Worm (Caenorhabditis elegans) whole organism, dauer: Measurements from ENCODE around the gene lpr-7.

Source experiments
- unc-62 ChIP-seq: sonication (generic microtip); optimal IDR thresholded peaks from 2 replicates; lab custom pipeline; 2017; ENCODE audit warnings: missing biosample characterization, missing genetic modification reagents, missing genetic modification characterization

lpr-7 gene

DNA sequence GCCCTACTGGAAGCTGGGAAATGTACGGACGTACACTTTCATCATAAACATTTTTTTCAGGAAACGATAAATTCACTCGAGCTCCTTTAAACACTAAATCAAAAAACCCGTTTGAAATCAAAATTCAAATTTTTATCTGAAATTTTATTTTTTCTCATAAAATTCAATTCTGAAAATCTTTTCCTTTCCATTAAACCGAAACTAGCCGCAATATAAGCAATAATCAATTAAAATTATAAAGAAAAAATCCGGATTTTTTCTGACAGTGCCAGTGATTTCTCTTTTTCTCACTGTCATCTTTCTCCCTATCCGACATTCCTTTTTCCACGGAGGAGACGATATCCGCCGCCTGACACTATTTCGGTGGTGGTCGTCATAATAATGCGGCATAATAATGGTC lies at the start of gene lpr-7:
Gene lpr-7, plus strand, starts transcription at position 301 of the 400 bp plus-strand sequence.
- TF ChIP-seq unc-62 (GFP tag; lab: Kevin White, UChicago): no peak

DNA sequence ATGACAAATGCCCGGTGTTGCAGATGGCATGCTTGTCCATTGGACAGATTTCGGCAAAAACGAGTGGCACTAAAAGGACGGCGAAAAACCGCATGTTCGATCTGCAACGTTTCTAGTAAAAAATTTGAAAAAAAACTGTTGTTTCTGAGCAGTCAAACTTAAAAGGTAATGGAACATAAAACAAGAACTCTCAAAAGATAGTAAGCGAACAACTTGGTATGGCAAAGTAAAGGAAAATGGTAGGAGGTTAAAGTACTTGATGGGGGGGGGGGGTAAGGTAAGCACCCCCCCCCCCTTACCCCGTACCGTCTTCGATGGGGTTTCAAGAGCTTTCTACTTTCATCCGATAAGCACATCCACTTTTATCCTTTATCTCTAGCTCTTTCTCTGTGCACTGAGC lies 47.6 kb upstream of the lpr-7 start, which contains the start of gene F13C5.5:
Gene F13C5.5, minus strand, starts transcription at position 101 of the 400 bp plus-strand sequence.
- no peak for TF ChIP-seq unc-62 (GFP tag; lab: Kevin White, UChicago)

DNA sequence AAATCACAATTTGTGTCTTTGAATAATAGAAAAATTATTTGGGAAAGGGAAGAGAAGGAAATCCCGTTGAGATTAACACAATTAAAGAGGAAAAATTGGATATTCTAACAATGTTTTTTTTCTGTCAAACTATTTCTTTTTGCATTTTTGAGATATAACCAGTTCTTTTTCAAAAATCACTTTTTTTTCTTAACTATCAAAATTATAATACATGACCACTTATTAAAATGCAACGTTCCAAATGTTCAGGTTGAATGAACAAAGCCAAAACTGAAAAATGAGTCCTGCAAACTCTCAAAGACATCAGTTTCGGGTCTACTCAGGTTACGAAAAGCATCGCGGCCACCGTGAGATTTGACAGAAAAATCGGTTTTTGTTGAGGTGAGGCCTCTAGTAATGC lies 46.4 kb upstream of the lpr-7 start:
- no peak for TF ChIP-seq unc-62 (GFP tag; lab: Kevin White, UChicago)

DNA sequence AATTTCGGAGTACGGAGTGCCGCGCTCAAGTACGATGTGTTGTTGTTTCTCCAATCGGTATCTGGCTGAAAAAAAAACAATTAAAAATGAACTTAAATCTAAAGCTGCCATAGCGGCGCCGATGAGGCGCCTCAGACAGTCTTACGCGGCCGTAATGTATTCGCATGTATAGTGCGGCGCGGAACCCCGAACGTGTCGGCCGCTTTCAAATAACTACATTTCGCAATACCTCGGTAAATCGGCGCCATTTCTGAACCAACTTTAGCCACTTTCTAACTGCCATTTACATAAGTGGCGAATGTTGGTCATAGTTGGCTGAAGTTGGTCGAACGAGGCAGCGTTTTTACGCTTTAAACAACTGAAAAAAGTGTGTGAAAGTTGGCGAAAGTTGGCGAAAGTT lies 43.2 kb upstream of the lpr-7 start:
- TF ChIP-seq unc-62 (GFP tag; lab: Kevin White, UChicago): no peak

DNA sequence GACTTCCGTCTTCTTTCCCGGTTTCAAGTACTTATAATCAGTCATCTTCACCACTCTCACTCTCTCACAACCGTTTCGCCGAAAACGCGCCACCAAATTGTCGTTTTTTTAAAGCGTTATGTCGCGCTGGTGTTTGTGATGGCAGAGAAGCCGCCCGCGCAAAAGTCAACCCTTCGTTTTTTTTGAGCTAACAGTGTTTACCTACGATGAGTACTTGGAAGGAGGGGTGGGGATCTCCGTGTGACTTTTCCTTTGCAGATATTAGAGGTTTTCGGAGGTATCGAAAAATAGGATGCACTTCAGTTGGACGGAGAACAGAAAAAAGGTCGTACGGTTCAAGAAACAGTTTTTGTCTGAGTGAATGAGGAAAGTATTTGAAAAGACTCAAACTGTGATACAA lies 38.3 kb upstream of the lpr-7 start:
- no peak for TF ChIP-seq unc-62 (GFP tag; lab: Kevin White, UChicago)

DNA sequence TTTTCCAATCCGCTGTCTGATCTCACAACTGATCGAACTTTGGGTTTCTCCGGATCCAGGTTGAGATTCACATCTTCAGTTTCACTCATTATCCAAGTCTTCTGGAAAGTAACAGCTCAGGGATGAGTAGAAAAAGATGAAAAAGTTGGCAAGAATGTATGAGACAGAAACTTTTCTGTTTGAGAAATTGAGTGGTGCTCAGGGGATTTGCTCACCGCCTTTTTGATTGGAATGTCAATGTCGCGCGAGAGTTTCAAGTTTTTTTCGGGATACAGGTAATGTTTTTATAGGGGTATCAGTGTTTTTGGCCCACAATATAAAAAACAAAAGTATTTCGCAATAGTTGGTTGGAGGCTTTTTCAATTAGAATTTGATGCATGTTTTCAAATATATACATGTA lies 34.8 kb upstream of the lpr-7 start, which contains the start of gene unc-96:
Gene unc-96, minus strand, starts transcription at position 101 of the 400 bp plus-strand sequence.
- no peak for TF ChIP-seq unc-62 (GFP tag; lab: Kevin White, UChicago)

DNA sequence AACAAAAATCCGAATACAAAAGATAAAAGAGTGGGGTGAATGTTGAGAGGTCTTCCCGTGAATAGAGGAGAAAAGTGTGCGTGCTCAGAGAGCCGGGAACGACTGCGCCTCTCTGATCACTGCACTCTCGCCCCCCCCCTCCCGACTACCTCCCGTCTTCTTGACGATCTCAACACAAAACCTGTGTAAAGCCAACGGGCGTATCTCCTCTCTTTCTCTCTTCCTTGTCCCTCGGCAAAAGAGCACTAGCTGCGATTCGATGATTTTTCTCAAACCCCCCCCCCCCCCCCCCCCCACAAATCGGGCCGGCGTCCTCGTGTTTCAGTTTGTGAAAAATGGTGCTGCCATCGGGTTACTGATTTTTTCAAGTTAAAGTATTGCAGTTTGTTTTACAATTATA lies 34.3 kb upstream of the lpr-7 start:
- no peak for TF ChIP-seq unc-62 (GFP tag; lab: Kevin White, UChicago)

DNA sequence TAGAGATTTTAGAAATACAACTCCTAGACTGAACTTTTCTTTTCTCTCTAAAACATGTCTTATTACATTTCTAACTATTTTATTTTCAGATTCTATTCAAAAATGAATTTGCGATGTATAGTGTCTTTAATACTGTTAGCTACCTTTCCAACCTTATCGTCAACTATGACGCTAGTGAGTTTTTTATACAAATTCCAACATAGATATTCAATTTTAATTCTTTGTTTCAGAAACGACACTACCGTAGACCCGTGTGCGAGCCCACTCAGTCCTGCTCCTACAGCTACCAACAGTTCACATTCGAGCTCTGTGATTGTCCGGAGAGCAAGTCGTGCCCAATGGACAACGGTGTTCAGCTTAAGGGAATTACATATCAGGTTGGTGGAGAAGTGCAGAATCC lies 26.9 kb upstream of the lpr-7 start, which contains the start of gene M6.4:
Gene M6.4, plus strand, starts transcription at position 55 of the 400 bp plus-strand sequence.
- TF ChIP-seq unc-62 (GFP tag; lab: Kevin White, UChicago): no peak

DNA sequence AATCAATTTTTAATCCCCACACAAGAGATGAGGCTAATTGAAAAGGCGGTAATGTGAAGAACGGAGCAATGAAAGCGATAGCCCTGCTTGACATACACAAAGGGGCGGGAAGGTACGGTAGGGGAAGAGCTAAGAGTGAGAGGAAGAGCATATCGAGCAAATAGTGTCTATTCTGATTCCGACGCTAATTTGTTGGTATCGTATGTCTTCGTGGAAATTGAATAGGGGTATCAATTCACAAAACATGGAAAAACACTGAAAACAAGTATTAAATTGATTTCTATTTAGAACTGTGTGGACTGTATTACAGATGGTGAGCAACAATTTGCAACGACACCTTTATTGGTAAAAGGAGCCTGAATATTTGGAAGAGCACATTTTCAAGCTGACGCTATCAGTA lies 19.1 kb upstream of the lpr-7 start, which contains the start of gene pha-2:
Gene pha-2, minus strand, starts transcription at position 101 of the 400 bp plus-strand sequence.
- no peak for TF ChIP-seq unc-62 (GFP tag; lab: Kevin White, UChicago)

DNA sequence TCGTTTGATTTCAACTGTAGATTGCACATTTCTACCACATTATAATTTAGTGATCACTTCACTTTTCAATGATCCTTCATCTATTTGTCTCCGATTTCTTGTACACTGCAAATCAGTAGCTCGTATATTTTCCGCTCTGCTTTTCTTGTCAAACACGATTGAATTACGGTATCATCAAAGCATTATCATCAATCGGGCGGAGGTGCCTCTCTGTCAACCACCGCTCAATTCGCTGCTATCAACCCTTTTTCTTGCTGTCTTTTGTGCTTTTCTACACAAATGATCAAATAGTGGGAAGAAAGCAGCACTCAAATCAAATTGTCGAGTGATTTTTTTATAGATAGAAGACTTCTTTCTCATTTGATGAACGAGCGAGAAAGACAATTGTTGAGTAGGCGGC lies 18.4 kb upstream of the lpr-7 start:
- no peak for TF ChIP-seq unc-62 (GFP tag; lab: Kevin White, UChicago)

DNA sequence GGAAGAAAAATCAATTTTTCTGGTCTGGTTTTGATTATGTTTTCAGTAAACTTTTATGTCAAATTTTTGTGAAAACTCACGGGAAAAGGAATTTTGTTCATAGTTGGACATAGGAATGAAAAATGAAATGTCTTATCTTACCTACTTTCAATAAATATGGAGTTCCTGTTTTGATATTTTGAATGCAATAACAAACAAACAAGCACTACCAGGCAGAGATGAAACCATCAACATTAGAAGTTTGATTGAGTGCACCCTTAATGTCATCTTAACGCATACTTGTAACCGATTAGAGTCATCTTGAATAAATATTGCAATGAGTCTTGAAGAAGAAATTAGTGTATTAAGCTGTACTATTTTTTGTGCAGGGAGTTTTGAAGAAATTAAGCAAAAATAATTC lies 14.5 kb upstream of the lpr-7 start, which contains the start of gene M6.11:
Gene M6.11, minus strand, starts transcription at position 101 of the 400 bp plus-strand sequence.
- no peak for TF ChIP-seq unc-62 (GFP tag; lab: Kevin White, UChicago)

DNA sequence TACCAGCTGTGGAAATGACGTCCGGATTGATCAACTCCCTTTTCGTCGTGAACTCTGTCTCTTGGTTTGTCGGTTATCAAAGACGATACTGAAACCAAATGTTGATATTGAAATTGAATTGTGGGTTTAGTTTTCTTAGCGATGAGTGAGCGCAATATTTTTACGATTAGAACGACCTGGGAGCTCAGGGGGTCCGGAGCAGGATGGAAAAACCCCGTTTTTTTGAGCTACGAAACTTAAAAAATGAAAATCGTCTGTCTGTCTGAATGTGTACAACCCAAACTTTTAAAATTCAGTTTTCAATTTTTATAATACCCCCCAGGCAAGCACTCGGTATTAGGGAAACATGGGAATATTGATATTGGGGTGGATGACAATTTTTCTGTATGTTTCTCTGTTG lies 13.2 kb upstream of the lpr-7 start:
- no peak for TF ChIP-seq unc-62 (GFP tag; lab: Kevin White, UChicago)

DNA sequence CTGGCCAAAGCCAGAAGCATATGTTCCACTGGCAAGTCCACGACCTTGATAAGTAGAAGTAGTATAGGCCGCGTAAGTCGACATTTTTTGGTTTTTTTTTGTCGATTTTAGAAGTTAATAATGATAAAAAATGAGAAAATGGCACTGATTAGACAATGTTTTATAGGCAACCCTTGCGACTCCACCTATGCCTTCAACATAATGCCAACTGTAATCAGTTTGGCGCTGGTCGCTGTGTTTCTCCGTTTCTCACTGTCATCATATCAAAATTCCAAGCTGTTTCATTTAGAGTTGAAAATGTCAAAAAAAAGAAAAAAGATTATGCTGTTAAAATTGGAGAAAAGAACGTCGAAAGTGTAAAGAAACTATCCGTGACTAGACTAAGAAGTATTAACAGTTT lies 10.4 kb upstream of the lpr-7 start:
- TF ChIP-seq unc-62 (GFP tag; lab: Kevin White, UChicago): no peak

DNA sequence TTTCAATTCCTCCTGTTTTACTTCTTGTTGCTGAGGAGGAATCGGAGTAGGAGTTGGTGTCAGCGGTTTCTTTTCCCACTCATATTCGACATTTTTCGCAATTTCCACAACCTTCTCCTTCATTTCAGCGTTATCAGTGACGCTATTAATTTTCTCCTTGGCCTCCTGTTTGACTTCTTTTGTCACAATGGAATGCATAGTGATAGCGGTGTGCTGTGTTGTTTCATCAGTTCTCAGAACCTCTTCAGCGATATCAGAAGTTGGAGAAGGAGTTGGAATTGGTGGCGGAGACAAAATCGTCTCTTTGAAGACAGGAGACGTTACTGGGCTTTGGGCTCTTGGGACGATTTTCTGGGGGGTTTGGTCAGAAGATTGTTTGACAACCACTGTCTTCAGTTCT lies 9.5 kb upstream of the lpr-7 start:
- no peak for TF ChIP-seq unc-62 (GFP tag; lab: Kevin White, UChicago)

DNA sequence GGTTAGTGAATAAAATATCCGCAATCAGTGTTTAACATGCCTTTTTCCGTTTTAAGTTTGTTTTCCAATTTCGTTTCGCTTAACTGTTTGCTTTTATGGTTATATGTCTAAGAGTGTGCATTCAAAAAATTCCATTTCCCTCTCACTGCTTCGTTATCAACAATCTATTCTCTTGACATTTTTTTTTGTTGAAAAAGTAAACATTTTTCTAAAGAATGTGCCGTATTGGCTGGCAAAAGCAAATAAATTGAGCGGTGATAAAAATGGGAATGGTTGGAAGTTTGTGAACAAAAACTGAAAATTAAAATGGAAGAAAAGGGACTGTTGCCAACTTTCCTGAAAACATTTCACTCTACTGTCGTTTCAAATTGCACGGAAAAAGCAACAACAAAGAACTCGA lies 4.4 kb upstream of the lpr-7 start:
- TF ChIP-seq unc-62 (GFP tag; lab: Kevin White, UChicago): no peak

DNA sequence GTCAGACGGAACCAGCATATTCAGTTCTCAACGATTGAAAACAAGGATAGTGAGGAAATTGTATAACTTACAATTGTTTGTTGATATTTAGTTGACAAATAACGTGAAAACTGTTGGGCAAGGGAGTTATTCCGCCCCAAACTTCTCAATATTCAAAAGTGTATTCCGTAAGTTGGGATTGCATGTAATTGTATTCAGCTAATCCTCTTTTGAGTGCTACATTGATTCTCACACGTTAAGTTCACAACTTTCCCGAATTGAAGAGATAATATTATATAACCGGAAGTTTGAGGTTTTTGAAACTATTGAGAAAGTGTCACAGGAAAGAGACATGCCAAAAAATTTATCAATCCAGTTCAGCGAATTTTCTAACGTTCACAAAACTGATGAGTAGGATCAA lies 1.2 kb upstream of the lpr-7 start, which contains the start of gene ifc-2:
Gene ifc-2, minus strand, starts transcription at position 101 of the 400 bp plus-strand sequence.
- no peak for TF ChIP-seq unc-62 (GFP tag; lab: Kevin White, UChicago)

DNA sequence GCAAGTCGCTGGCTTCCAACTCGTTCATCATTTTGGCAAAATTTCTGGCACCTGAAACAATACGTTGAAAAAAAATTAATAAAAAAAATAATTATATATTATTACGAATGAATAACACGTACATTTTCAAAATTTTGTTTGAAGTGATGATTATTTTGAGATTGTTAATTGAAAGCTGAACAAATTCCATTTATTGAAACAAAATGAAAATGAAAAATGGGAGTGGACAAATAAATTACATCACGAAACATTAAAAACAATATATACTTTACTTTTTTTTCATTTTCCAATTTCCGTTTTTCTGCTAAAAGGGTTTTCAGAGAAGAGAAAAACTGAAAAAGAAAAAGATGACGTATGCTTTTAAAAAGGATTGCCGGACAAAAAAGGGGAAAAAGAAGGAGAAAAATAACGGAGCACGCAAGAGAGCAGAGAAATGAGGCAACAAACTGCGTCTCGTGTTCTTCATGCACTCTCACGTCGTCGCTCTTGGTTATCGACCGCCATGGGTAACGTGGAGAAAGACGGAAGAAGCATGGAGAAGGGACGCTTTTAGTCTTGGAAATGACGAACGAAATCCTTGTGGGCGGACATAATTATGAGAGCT lies 5.8 kb downstream of the lpr-7 start, which contains the start of gene rund-1:
Gene rund-1, minus strand, starts transcription at position 51 of the 604 bp plus-strand sequence.
- TF ChIP-seq unc-62 (GFP tag; lab: Kevin White, UChicago): no peak
